Fruit fly (Drosophila melanogaster) whole organism: ENCODE data around the gene Ae2.

Experiments
- CG8478 ChIP-seq: fragments of >200 bp; optimal IDR thresholded peaks from 2 replicates; lab custom pipeline; 2018; ENCODE audit warnings: inconsistent platforms
- Dll ChIP-seq: fragments of >200 bp; optimal IDR thresholded peaks from 2 replicates; lab custom pipeline; 2017
- pan ChIP-seq: fragments of >200 bp; optimal IDR thresholded peaks from 2 replicates; lab custom pipeline; 2017
- psq ChIP-seq: fragments of >200 bp; optimal IDR thresholded peaks from 2 replicates; lab custom pipeline; 2017

DNA sequence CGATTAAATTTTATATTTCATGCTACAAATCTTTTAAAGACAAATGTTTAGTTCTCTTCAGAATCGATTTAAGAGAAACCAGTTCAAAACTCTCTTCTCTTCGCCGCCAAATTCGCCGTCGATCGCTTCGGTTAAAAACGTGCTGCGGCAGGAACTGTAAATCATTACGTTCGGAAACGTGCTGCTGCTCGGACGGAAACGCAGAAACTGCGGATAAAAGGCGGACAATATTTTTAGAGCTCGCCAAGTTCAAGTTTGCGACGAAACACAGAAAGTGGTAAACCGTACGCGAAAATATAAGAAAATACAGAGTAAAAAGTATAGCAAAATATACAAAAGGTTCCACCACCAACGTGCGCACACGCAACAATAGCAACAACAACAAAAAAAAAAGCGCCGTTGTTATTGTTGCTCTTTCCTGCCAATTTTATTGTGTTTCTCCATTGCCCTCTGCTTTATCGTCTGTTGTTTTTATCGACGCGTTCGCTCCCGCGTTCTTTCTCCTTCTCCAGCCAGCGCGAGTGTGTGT lies at the start of gene Ae2:
- TF ChIP-seq pan (lab: Kevin White, UChicago) (no peak), CG8478 (lab: Kevin White, UChicago) (no peak), Dll (no peak), psq (lab: Kevin White, UChicago) (peak; percentile 71)
